Fruit fly (Drosophila melanogaster): ENCODE results near the gene Lip1.
A peak's percentile ranks its signal among the peaks of the same experiment; 100 is the strongest.

The Lip1 gene

DNA sequence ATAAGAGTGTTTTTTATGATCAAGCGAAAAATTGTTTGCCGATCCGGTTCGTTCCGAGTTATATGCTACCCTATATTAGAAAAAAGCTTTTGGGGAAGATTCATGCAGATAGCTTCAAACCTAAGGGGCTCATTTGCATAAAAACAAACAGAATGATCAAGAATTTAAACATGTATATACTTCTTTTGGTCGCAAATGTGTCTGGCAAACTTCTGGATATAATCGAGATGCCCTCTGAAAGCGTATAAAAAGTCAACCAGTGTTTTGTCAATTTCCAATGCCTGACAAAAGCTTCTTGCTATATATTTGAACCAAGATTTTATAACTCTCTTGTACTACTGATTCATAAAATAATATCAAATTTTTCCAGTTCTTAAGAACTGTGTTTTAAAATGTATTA lies 15.7 kb downstream of the Lip1 start (continued):
- TF ChIP-seq Nf-YC (tag; optimal IDR thresholded peaks at IDR 0.05) (no peak), Bteb2 (GFP tag; optimal IDR thresholded peaks at IDR 0.05) (no peak), CG12299 (tag; optimal IDR thresholded peaks at IDR 0.05) (no peak), zfh1 (GFP tag; IDR thresholded peaks at IDR 0.05) (no peak), Bgb (GFP tag; IDR thresholded peaks at IDR 0.05; ENCODE audit: partially characterized antibody) (no peak), gem (tag; optimal IDR thresholded peaks at IDR 0.05) (peak; percentile 30), NFAT (GFP tag; IDR thresholded peaks at IDR 0.05) (peak; percentile 18), CG17612 (GFP tag; IDR thresholded peaks at IDR 0.05) (no peak), eve (GFP tag; optimal IDR thresholded peaks at IDR 0.05) (no peak), stwl (tag; optimal IDR thresholded peaks at IDR 0.05) (peak; percentile 77), sisA (GFP tag; IDR thresholded peaks at IDR 0.05) (peak; percentile 26; the same call in 1 of the 2 replicates), CG7839 (tag; optimal IDR thresholded peaks at IDR 0.05) (peak; percentile 26), usp (GFP tag; optimal IDR thresholded peaks at IDR 0.05) (no peak), lilli (GFP tag; optimal IDR thresholded peaks at IDR 0.05) (peak; percentile 4), CG4424 (GFP tag; optimal IDR thresholded peaks at IDR 0.05) (peak; percentile 10), CG2120 (GFP tag; optimal IDR thresholded peaks at IDR 0.05) (peak; percentile 40), fd64A (GFP tag; optimal IDR thresholded peaks at IDR 0.05) (no peak), CG18262 (tag; optimal IDR thresholded peaks at IDR 0.05) (peak; percentile 9)

DNA sequence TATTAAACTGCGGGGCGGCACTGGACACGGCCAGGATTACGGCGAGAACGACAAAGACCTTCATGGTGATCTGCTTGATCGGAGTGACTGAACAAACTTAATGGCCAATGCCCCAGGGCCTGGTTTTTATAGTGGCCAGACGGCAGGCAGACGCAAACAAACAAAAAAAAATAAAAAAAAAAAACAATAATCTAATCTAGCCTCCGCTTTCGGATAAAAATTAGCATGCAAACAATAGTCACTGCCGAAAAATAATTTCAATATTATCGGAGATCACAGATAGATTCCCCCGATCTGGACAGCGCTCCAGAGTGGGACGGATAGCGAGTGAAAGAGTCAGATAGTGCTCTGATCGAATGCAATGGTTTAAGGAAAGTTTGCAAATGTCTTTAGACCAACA lies 17.0 kb downstream of the Lip1 start, which contains the start of gene CG7299:
TSS of gene CG7299 (minus strand) at position 101 of the 400 bp plus-strand sequence.
- TF ChIP-seq pho (GFP tag; optimal IDR thresholded peaks at IDR 0.05), result no peak
- peak; percentile 39; the same call in 1 of the 2 replicates for TF ChIP-seq vvl (GFP tag; IDR thresholded peaks at IDR 0.05)
- TF ChIP-seq CG13894 (tag; optimal IDR thresholded peaks at IDR 0.05), result peak; percentile 74
- TF ChIP-seq grn (GFP tag; optimal IDR thresholded peaks at IDR 0.05), result peak; percentile 37
- TF ChIP-seq ase (GFP tag; IDR thresholded peaks at IDR 0.05), result no peak
- no peak for TF ChIP-seq CG7357 (GFP tag; IDR thresholded peaks at IDR 0.05)
- TF ChIP-seq sens (GFP tag), result peak; percentile 35
- TF ChIP-seq chinmo (GFP tag; IDR thresholded peaks at IDR 0.05; ENCODE audit: partially characterized antibody), result 0 out of 4 replicates have a peak, but pooled peaks have one; percentile 30

DNA sequence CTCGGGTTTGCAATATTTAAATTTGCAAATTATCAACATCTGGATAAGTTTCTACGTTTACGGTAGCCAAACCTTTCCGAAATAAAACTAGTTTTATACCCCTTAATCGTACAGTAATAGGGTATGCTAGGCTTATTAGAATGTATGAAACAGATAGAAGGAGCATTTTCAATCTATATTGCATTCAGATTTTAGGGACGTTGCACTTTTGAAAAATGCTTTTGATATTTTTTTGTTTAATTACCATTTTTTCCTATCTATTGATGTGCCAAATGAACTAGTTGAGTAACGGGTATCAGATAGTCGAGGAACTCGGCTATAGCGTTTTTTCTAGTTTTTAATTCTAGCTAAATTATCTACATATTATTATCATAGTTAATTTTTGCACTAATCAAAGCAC lies 18.4 kb downstream of the Lip1 start:
- TF ChIP-seq CG34376 (GFP tag; optimal IDR thresholded peaks at IDR 0.05) (no peak), tx (GFP tag; optimal IDR thresholded peaks at IDR 0.05) (no peak), Lhr (GFP tag; optimal IDR thresholded peaks at IDR 0.05) (no peak), sens (GFP tag) (peak; percentile 36), gem (tag; optimal IDR thresholded peaks at IDR 0.05) (peak; percentile 42), otp (GFP tag; IDR thresholded peaks at IDR 0.05) (no peak), CG3407 (GFP tag; optimal IDR thresholded peaks at IDR 0.05) (no peak), B-H1 (GFP tag; IDR thresholded peaks at IDR 0.05) (no peak), D19A (tag; optimal IDR thresholded peaks at IDR 0.05) (no peak), HLHmδ (GFP tag; optimal IDR thresholded peaks at IDR 0.05) (no peak), tna (GFP tag; IDR thresholded peaks at IDR 0.05; ENCODE audit: partially characterized antibody) (no peak), NFAT (GFP tag; IDR thresholded peaks at IDR 0.05) (0 out of 2 replicates have a peak, but pooled peaks have one; percentile 24), pum (GFP tag; optimal IDR thresholded peaks at IDR 0.05) (no peak), Oaz (GFP tag; IDR thresholded peaks at IDR 0.05) (no peak), pfk (GFP tag; optimal IDR thresholded peaks at IDR 0.05) (no peak), zf30C (GFP tag; optimal IDR thresholded peaks at IDR 0.05) (no peak), sim (GFP tag; IDR thresholded peaks at IDR 0.05) (no peak), grau (tag; optimal IDR thresholded peaks at IDR 0.05) (peak; percentile 18), CG11085 (GFP tag; IDR thresholded peaks at IDR 0.05) (no peak), usp (GFP tag; optimal IDR thresholded peaks at IDR 0.05) (no peak), Side (GFP tag; optimal IDR thresholded peaks at IDR 0.05) (no peak), so (GFP tag; IDR thresholded peaks at IDR 0.05) (no peak), CG9797 (GFP tag; optimal IDR thresholded peaks at IDR 0.05) (no peak), amos (GFP tag; IDR thresholded peaks at IDR 0.05; ENCODE audit: partially characterized antibody) (no peak), CG5180 (GFP tag; optimal IDR thresholded peaks at IDR 0.05) (no peak), CG32532 (GFP tag; IDR thresholded peaks at IDR 0.05) (peak; percentile 61), CG12659 (GFP tag; optimal IDR thresholded peaks at IDR 0.05) (no peak), Tbp (GFP tag; optimal IDR thresholded peaks at IDR 0.05) (no peak)
